Fruit fly (Drosophila melanogaster): ENCODE measurements around the gene CG34447.

The CG34447 gene

dm6 chr2L:2426444-2427188 is 6.8 kb upstream of the CG34447 start (continued):
- TF ChIP-seq CG17361 (GFP tag; IDR thresholded peaks at IDR 0.05) (peak; percentile 41; the same call in 1 of the 3 replicates), Nf-YB (GFP tag; optimal IDR thresholded peaks at IDR 0.05) (no peak), CG32772 (GFP tag; IDR thresholded peaks at IDR 0.05) (peak; percentile 46; the same call in 1 of the 2 replicates), vvl (GFP tag; IDR thresholded peaks at IDR 0.05) (peak; percentile 77), Gsc (GFP tag; IDR thresholded peaks at IDR 0.05) (no peak), CG2875 (GFP tag; optimal IDR thresholded peaks at IDR 0.05) (peak; percentile 38), tin (GFP tag; optimal IDR thresholded peaks at IDR 0.05) (peak; percentile 23), phol (tag; optimal IDR thresholded peaks at IDR 0.05) (peak; percentile 69), CG9876 (GFP tag; optimal IDR thresholded peaks at IDR 0.05) (peak; percentile 8), yki (optimal IDR thresholded peaks at IDR 0.05) (no peak), Oli (tag; optimal IDR thresholded peaks at IDR 0.05) (peak; percentile 63), Deaf1 (tag; optimal IDR thresholded peaks at IDR 0.05) (no peak), h (optimal IDR thresholded peaks at IDR 0.05) (no peak), Dp (GFP tag; optimal IDR thresholded peaks at IDR 0.05) (no peak)

dm6 chr2L:2425652-2426192 is 5.9 kb upstream of the CG34447 start:
- TF ChIP-seq zfh1 (GFP tag; IDR thresholded peaks at IDR 0.05) (no peak), sob (GFP tag; IDR thresholded peaks at IDR 0.05) (no peak), pan (optimal IDR thresholded peaks at IDR 0.05) (no peak), pan (GFP tag; optimal IDR thresholded peaks at IDR 0.05 in 1 of 2, IDR thresholded peaks at IDR 0.05 in 1 of 2) (no peak), Ets65A (GFP tag) (peak; percentile 37), CG12744 (GFP tag; optimal IDR thresholded peaks at IDR 0.05) (no peak), CG7963 (GFP tag; IDR thresholded peaks at IDR 0.05; ENCODE audit: partially characterized antibody) (no peak), HmgZ (tag; optimal IDR thresholded peaks at IDR 0.05) (no peak), nom (GFP tag; optimal IDR thresholded peaks at IDR 0.05) (peak; percentile 10), CG43689 (GFP tag; IDR thresholded peaks at IDR 0.05) (no peak), NFAT (GFP tag; IDR thresholded peaks at IDR 0.05) (no peak), Eip74EF (GFP tag; optimal IDR thresholded peaks at IDR 0.05) (no peak), CG33213 (GFP tag; optimal IDR thresholded peaks at IDR 0.05) (no peak)

dm6 chr2L:2424497-2424896 is 4.7 kb upstream of the CG34447 start, which contains the start of gene CG44139:
TSS of gene CG44139 (plus strand) at chr2L:2424797.
- no peak for TF ChIP-seq br (optimal IDR thresholded peaks at IDR 0.05)

DNA sequence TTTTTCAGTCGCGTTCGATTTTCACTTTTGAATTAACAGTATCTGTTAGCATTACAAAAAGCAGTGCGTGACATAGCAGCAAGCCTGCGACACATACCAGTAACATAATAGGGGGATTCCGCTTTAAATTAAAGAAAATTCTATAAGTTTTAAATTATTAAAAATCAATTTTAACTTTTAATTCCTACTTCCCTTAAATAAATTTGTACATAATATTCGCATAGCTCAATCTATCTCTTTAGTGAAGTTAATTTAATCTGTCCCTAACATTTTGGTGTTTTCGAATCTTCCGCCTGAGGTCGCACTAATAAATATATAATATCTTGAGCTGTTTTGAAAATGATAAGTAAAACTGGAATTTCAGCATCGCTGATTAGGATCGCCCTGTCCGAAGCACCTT is 677 bp upstream of the CG34447 start, which contains the start of gene CG9886:
TSS of gene CG9886 (plus strand) at position 341 of the 400 bp plus-strand sequence.
- TF ChIP-seq klu (GFP tag; IDR thresholded peaks at IDR 0.05) (no peak), Chrac-16 (GFP tag; optimal IDR thresholded peaks at IDR 0.05) (peak; percentile 68), CG11456 (GFP tag; IDR thresholded peaks at IDR 0.05) (no peak), ap (GFP tag; IDR thresholded peaks at IDR 0.05) (0 out of 2 replicates have a peak, but pooled peaks have one; percentile 22), TFAM (GFP tag; optimal IDR thresholded peaks at IDR 0.05) (no peak), corto (GFP tag; optimal IDR thresholded peaks at IDR 0.05) (no peak), CG1647 (GFP tag; optimal IDR thresholded peaks at IDR 0.05) (no peak), hbn (GFP tag; IDR thresholded peaks at IDR 0.05; ENCODE audit: partially characterized antibody) (no peak), CG12104 (GFP tag; optimal IDR thresholded peaks at IDR 0.05) (peak; percentile 29), pum (GFP tag; optimal IDR thresholded peaks at IDR 0.05) (peak; percentile 11), Ptx1 (GFP tag; IDR thresholded peaks at IDR 0.05) (peak; percentile 56), CG3726 (GFP tag; IDR thresholded peaks at IDR 0.05) (no peak), Rfx (GFP tag; IDR thresholded peaks at IDR 0.05) (peak; percentile 61), bowl (GFP tag; IDR thresholded peaks at IDR 0.05) (no peak), CG15514 (GFP tag; optimal IDR thresholded peaks at IDR 0.05) (peak; percentile 66), BtbVII (GFP tag; optimal IDR thresholded peaks at IDR 0.05) (peak; percentile 43), Spps (tag; optimal IDR thresholded peaks at IDR 0.05) (peak; percentile 39), CG3847 (GFP tag; IDR thresholded peaks at IDR 0.05) (peak; percentile 36; the same call in 1 of the 2 replicates), phol (tag; optimal IDR thresholded peaks at IDR 0.05) (peak; percentile 83), dmrt99B (tag; optimal IDR thresholded peaks at IDR 0.05) (peak; percentile 62)

Measured in whole organism, embryonic.